Worm (Caenorhabditis elegans): ENCODE results near the gene T22H9.1.
"Not testable (repeated sequence)": the region's sequence is repeated elsewhere in the genome, so short reads cannot be mapped to it uniquely, and the experiment has no call there.

DNA sequence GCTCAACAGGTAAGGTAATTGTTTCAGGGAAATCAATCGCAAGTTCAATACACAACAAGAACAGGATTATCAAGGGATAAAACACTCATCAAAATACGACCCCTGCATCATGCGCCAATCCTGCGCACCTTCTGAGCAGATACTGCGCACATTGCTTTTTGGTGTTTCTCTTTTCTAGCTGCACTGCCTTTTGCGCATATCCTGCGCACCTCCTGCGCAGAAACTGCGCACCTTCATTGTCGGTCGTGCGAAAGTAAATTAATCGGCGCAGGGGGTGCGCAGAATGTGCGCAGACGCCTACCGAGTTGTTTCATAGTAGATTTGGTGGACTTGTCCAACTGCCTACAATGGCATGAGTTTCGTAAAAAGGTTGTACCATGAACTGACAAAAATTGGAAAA lies 42.6 kb upstream of the T22H9.1 start:
- not testable (repeated sequence) for TF ChIP-seq ZK337.2 (GFP tag; IDR thresholded peaks at IDR 0.05); ces-1 (GFP tag; optimal IDR thresholded peaks at IDR 0.05); ceh-44 (GFP tag; IDR thresholded peaks at IDR 0.05); Y48G9A.11 (GFP tag; IDR thresholded peaks at IDR 0.05); unc-39 (tag; optimal IDR thresholded peaks at IDR 0.05); mdl-1 (tag; optimal IDR thresholded peaks at IDR 0.05); ama-1 (optimal IDR thresholded peaks at IDR 0.05); snpc-4 (tag; optimal IDR thresholded peaks at IDR 0.05)

Data from whole organism, L4 larva.